Worm (Caenorhabditis elegans): Measurements from ENCODE around the gene F59F5.5.

ce11 chrX:10499590-10499989 is 46.2 kb upstream of the F59F5.5 start, which contains the start of gene vab-3:
- TF ChIP-seq ceh-27 (GFP tag; optimal IDR thresholded peaks at IDR 0.05) (no peak), egl-44 (GFP tag; IDR thresholded peaks at IDR 0.05) (no peak), ztf-6 (GFP tag; IDR thresholded peaks at IDR 0.05) (no peak), zim-3 (tag; optimal IDR thresholded peaks at IDR 0.05) (no peak), hmg-1.2 (GFP tag; IDR thresholded peaks at IDR 0.05) (no peak), snpc-4 (GFP tag; optimal IDR thresholded peaks at IDR 0.05) (no peak), snpc-4 (tag; optimal IDR thresholded peaks at IDR 0.05) (no peak), repo-1 (tag; optimal IDR thresholded peaks at IDR 0.05) (no peak), nfya-1 (tag; optimal IDR thresholded peaks at IDR 0.05; ENCODE audit: borderline replicate concordance, insufficient read depth) (no peak), hrde-1 (tag; optimal IDR thresholded peaks at IDR 0.05; ENCODE audit: borderline replicate concordance) (no peak), egrh-3 (GFP tag; IDR thresholded peaks at IDR 0.05) (no peak), pbrm-1 (GFP tag; IDR thresholded peaks at IDR 0.05) (no peak), efl-1 (GFP tag; optimal IDR thresholded peaks at IDR 0.05) (no peak), B0336.3 (GFP tag; IDR thresholded peaks at IDR 0.05) (no peak)

Measured in whole organism, young adult.